Worm (Caenorhabditis elegans) whole organism, L2 larva: ENCODE data around the gene F26F4.2.

ENCODE experiments used
- F13H6.1 ChIP-seq: sonication (generic microtip); optimal IDR thresholded peaks from 2 replicates; lab custom pipeline; 2016; ENCODE audit warnings: missing genetic modification characterization, missing compliant biosample characterization
- aly-2 ChIP-seq: fragments of 150-350 bp; optimal IDR thresholded peaks from 2 replicates; lab custom pipeline; 2014; ENCODE audit warnings: missing biosample characterization, missing genetic modification characterization
- ama-1 ChIP-seq: fragments of 150-350 bp; optimal IDR thresholded peaks from 2 replicates; lab custom pipeline; 2018; ENCODE audit warnings: inconsistent platforms
- blmp-1 ChIP-seq: sonication (generic microtip); optimal IDR thresholded peaks from 2 replicates; lab custom pipeline; 2017; ENCODE audit warnings: missing genetic modification characterization, mild to moderate bottlenecking, missing compliant biosample characterization, antibody characterized with exemption, moderate library complexity; ENCODE audit not compliant: insufficient read depth
- lin-11 ChIP-seq: fragments of 150-350 bp; sonication (generic microtip); optimal IDR thresholded peaks from 2 replicates; lab custom pipeline; 2014; ENCODE audit warnings: missing biosample characterization, missing genetic modification characterization, inconsistent platforms, mixed read lengths
- nhr-11 ChIP-seq: fragments of 150-350 bp; optimal IDR thresholded peaks from 2 replicates; lab custom pipeline; 2014; ENCODE audit warnings: missing biosample characterization, missing genetic modification characterization
- nhr-129 ChIP-seq: fragments of 150-350 bp; optimal IDR thresholded peaks from 2 replicates; lab custom pipeline; 2014; ENCODE audit warnings: missing biosample characterization, missing genetic modification characterization
- nhr-21 ChIP-seq: fragments of 150-350 bp; optimal IDR thresholded peaks from 2 replicates; lab custom pipeline; 2014; ENCODE audit warnings: missing biosample characterization, missing genetic modification characterization
- nhr-23 ChIP-seq: fragments of 150-350 bp; optimal IDR thresholded peaks from 2 replicates; lab custom pipeline; 2014; ENCODE audit warnings: missing biosample characterization, missing genetic modification reagents, missing genetic modification characterization
- nhr-77 ChIP-seq: fragments of 150-350 bp; optimal IDR thresholded peaks from 2 replicates; lab custom pipeline; 2014; ENCODE audit warnings: missing biosample characterization, missing genetic modification characterization
- unc-39 ChIP-seq: fragments of 150-350 bp; optimal IDR thresholded peaks from 2 replicates; lab custom pipeline; 2014; ENCODE audit warnings: missing biosample characterization, missing genetic modification characterization
- unc-62 ChIP-seq: fragments of 150-350 bp; optimal IDR thresholded peaks from 2 replicates; lab custom pipeline; 2014; ENCODE audit warnings: missing biosample characterization, missing genetic modification reagents, missing genetic modification characterization
- ztf-1 ChIP-seq: fragments of 200-800 bp; sonication (Bioruptor generic); conservative IDR thresholded peaks from 2 replicates; pipeline ENCODE4 v1.3.6; 2022; ENCODE audit warnings: missing genetic modification characterization, missing compliant biosample characterization
- ztf-4 ChIP-seq: fragments of 150-350 bp; optimal IDR thresholded peaks from 2 replicates; lab custom pipeline; 2014; ENCODE audit warnings: missing biosample characterization, missing genetic modification characterization

Gene F26F4.2

DNA sequence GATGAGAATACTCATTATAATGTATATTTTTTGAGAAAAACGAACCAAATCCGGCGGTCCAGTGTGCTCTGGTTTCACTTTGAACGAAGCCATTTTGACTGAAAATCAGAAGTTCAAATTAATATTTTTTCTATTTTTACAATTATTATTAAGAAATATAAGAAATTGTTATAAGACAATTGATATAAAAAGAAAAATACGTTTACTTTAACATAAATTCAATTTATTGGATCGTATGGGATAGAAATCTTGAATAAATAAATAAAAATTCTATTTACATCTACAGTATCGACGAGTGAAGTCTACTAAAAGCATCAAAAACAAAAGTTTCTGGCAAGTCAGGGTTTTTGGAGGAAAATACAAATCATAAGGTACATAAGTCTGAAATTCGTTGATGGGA is 49.1 kb downstream of the F26F4.2 start, which contains the start of gene C27F2.4:
Gene C27F2.4, minus strand, starts transcription at position 101 of the 400 bp plus-strand sequence.
- TF ChIP-seq ama-1 (lab: Kevin White, UChicago) = no peak
- TF ChIP-seq nhr-23 = no peak
- TF ChIP-seq nhr-11 (tag; lab: Kevin White, UChicago) = no peak
- TF ChIP-seq nhr-77 = no peak
- TF ChIP-seq ztf-1 (GFP tag; lab: Robert Waterston, UW) = no peak
- TF ChIP-seq aly-2 (tag; lab: Kevin White, UChicago) = no peak
- TF ChIP-seq blmp-1 = no peak
- TF ChIP-seq F13H6.1 (tag; lab: Kevin White, UChicago) = no peak
- TF ChIP-seq nhr-21 = no peak

DNA sequence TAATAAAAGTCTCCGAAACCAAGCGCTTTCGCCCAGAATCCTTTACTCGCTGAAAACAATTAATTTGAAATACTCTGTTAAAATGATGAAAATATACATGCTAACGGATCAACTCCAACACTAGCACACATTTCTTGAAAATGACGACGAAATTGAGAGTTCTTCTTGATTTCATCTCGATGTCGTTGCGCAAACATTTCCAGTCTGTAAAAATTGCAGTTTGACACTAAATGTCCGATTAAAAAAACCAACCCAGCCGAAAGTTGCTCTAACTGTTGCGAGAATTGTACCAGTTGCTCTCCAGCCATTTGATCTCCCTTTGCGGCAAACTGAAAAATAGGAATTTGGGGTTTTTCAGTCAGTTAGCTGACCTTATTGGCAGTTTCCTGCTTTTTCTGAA is 50.2 kb downstream of the F26F4.2 start:
- no peak for TF ChIP-seq unc-39 (tag; lab: Kevin White, UChicago)
- TF ChIP-seq unc-62 (GFP tag; lab: Kevin White, UChicago) = no peak
- TF ChIP-seq F13H6.1 (tag; lab: Kevin White, UChicago) = no peak
- TF ChIP-seq ztf-4 (tag; lab: Kevin White, UChicago) = no peak
- TF ChIP-seq lin-11 (tag; lab: Kevin White, UChicago) = no peak
- TF ChIP-seq aly-2 (tag; lab: Kevin White, UChicago) = no peak
- TF ChIP-seq nhr-129 (tag; lab: Kevin White, UChicago) = no peak
